Worm (Caenorhabditis elegans): ENCODE results near the gene cor-1.
"Not testable (repeated sequence)": the region's sequence is repeated elsewhere in the genome, so short reads cannot be mapped to it uniquely, and the experiment has no call there.

- TF ChIP-seq lin-15B, hmg-11, snpc-4, elt-2 (tag; optimal IDR thresholded peaks at IDR 0.05): not testable (repeated sequence)
Observed at ce11 chrIII:10266824-10267223, 17.9 kb downstream of the cor-1 start, which contains the start of gene inpp-4B.

All from whole organism, L3 larva.